Worm (Caenorhabditis elegans) whole organism, late embryonic: ENCODE results near the gene ufd-2.
A peak's percentile ranks its signal among the peaks of the same experiment; 100 is the strongest.

Source experiments
- K02D7.2 ChIP-seq: sonication (generic microtip); optimal IDR thresholded peaks from 2 replicates; lab custom pipeline; 2017; ENCODE audit warnings: mild to moderate bottlenecking, missing genetic modification characterization, missing compliant biosample characterization
- T23F11.4 ChIP-seq: fragments of 200-800 bp; sonication (Bioruptor generic); optimal IDR thresholded peaks from 2 replicates; lab custom pipeline; 2018; ENCODE audit warnings: mild to moderate bottlenecking, missing genetic modification characterization, missing compliant biosample characterization
- ahr-1 ChIP-seq: sonication (generic microtip); optimal IDR thresholded peaks from 2 replicates; lab custom pipeline; 2016; ENCODE audit warnings: missing genetic modification characterization, missing compliant biosample characterization
- ama-1 ChIP-seq: fragments of 150-350 bp; optimal IDR thresholded peaks from 2 replicates; lab custom pipeline; 2014
- ceh-18 ChIP-seq: sonication (generic microtip); optimal IDR thresholded peaks from 2 replicates; lab custom pipeline; 2016; ENCODE audit warnings: missing genetic modification characterization, missing compliant biosample characterization
- ceh-19 ChIP-seq: fragments of 200-800 bp; sonication (Bioruptor generic); optimal IDR thresholded peaks from 2 replicates; lab custom pipeline; 2018; ENCODE audit warnings: mild to moderate bottlenecking, missing genetic modification characterization, missing compliant biosample characterization
- ceh-2 ChIP-seq: sonication (generic microtip); optimal IDR thresholded peaks from 2 replicates; lab custom pipeline; 2016; ENCODE audit warnings: missing genotype, missing genetic modification characterization, missing compliant biosample characterization
- ceh-24 ChIP-seq: sonication (generic microtip); optimal IDR thresholded peaks from 2 replicates; lab custom pipeline; 2016; ENCODE audit warnings: mild to moderate bottlenecking, missing genetic modification characterization, missing compliant biosample characterization
- ceh-31 ChIP-seq: sonication (generic microtip); optimal IDR thresholded peaks from 2 replicates; lab custom pipeline; 2016; ENCODE audit warnings: missing genetic modification characterization, missing compliant biosample characterization
- ceh-45 ChIP-seq: fragments of 200-800 bp; sonication (Bioruptor generic); IDR thresholded peaks from 2 replicates; pipeline ENCODE4 v1.3.6; 2022; ENCODE audit warnings: missing genetic modification reagents, missing genetic modification characterization, missing compliant biosample characterization
- ceh-6 ChIP-seq: fragments of 200-800 bp; sonication (Bioruptor generic); optimal IDR thresholded peaks from 2 replicates; lab custom pipeline; 2018; ENCODE audit warnings: mild to moderate bottlenecking, missing genetic modification characterization, missing compliant biosample characterization
- ceh-9 ChIP-seq: sonication (generic microtip); optimal IDR thresholded peaks from 2 replicates; lab custom pipeline; 2016; ENCODE audit warnings: mild to moderate bottlenecking, missing genetic modification characterization, inconsistent platforms, missing compliant biosample characterization
- che-1 ChIP-seq: sonication (generic microtip); optimal IDR thresholded peaks from 2 replicates; lab custom pipeline; 2016; ENCODE audit warnings: mild to moderate bottlenecking, missing genetic modification characterization, missing compliant biosample characterization
- dve-1 ChIP-seq: sonication (generic microtip); optimal IDR thresholded peaks from 2 replicates; lab custom pipeline; 2017; ENCODE audit warnings: antibody characterized with exemption, mild to moderate bottlenecking, missing genetic modification characterization, missing compliant biosample characterization
- elt-2 ChIP-seq: sonication (generic microtip); optimal IDR thresholded peaks from 2 replicates; lab custom pipeline; 2016; ENCODE audit warnings: missing genetic modification reagents, missing genetic modification characterization, missing compliant biosample characterization
- elt-4 ChIP-seq: sonication (generic microtip); optimal IDR thresholded peaks from 2 replicates; lab custom pipeline; 2016; ENCODE audit warnings: missing genetic modification characterization, missing compliant biosample characterization
- ets-4 ChIP-seq: sonication (generic microtip); optimal IDR thresholded peaks from 2 replicates; lab custom pipeline; 2016; ENCODE audit warnings: missing genetic modification characterization, missing compliant biosample characterization
- fax-1 ChIP-seq: sonication (generic microtip); optimal IDR thresholded peaks from 2 replicates; lab custom pipeline; 2016; ENCODE audit warnings: missing genotype, missing genetic modification characterization, missing compliant biosample characterization
- fkh-6 ChIP-seq: sonication (generic microtip); optimal IDR thresholded peaks from 2 replicates; lab custom pipeline; 2016; ENCODE audit warnings: missing genetic modification characterization, missing compliant biosample characterization
- hlh-13 ChIP-seq: fragments of 200-800 bp; sonication (Bioruptor generic); optimal IDR thresholded peaks from 2 replicates; lab custom pipeline; 2018; ENCODE audit warnings: mild to moderate bottlenecking, missing genetic modification characterization, missing compliant biosample characterization
- hlh-15 ChIP-seq: sonication (generic microtip); optimal IDR thresholded peaks from 2 replicates; lab custom pipeline; 2016; ENCODE audit warnings: missing genetic modification characterization, missing compliant biosample characterization
- hlh-6 ChIP-seq: sonication (generic microtip); optimal IDR thresholded peaks from 2 replicates; lab custom pipeline; 2016; ENCODE audit warnings: missing genotype, missing genetic modification characterization, missing compliant biosample characterization
- hlh-8 ChIP-seq: sonication (generic microtip); optimal IDR thresholded peaks from 2 replicates; lab custom pipeline; 2016; ENCODE audit warnings: missing genotype, missing genetic modification characterization, missing compliant biosample characterization
- lim-6 ChIP-seq: sonication (generic microtip); optimal IDR thresholded peaks from 2 replicates; lab custom pipeline; 2016; ENCODE audit warnings: missing genetic modification characterization, missing compliant biosample characterization
- madf-2 ChIP-seq: sonication (generic microtip); optimal IDR thresholded peaks from 2 replicates; lab custom pipeline; 2017; ENCODE audit warnings: missing genetic modification characterization, missing compliant biosample characterization
- mec-3 ChIP-seq: sonication (generic microtip); optimal IDR thresholded peaks from 2 replicates; lab custom pipeline; 2016; ENCODE audit warnings: borderline replicate concordance, missing genetic modification characterization, missing compliant biosample characterization
- nfya-1 ChIP-seq: sonication (generic microtip); optimal IDR thresholded peaks from 2 replicates; lab custom pipeline; 2017; ENCODE audit warnings: missing genetic modification characterization, mild to moderate bottlenecking, missing compliant biosample characterization, antibody characterized with exemption, moderate library complexity
- nhr-232 ChIP-seq: sonication (generic microtip); optimal IDR thresholded peaks from 2 replicates; lab custom pipeline; 2016; ENCODE audit warnings: missing genetic modification characterization, missing compliant biosample characterization
- npax-4 ChIP-seq: sonication (generic microtip); optimal IDR thresholded peaks from 2 replicates; lab custom pipeline; 2016; ENCODE audit warnings: missing genetic modification characterization, missing compliant biosample characterization
- odd-2 ChIP-seq: sonication (generic microtip); optimal IDR thresholded peaks from 2 replicates; lab custom pipeline; 2017; ENCODE audit warnings: antibody characterized with exemption, mild to moderate bottlenecking, missing genetic modification characterization, missing compliant biosample characterization
- pag-3 ChIP-seq: sonication (generic microtip); optimal IDR thresholded peaks from 2 replicates; lab custom pipeline; 2016; ENCODE audit warnings: missing compliant biosample characterization, missing genetic modification characterization, borderline replicate concordance
- pat-9 ChIP-seq: fragments of 200-800 bp; sonication (Bioruptor generic); optimal IDR thresholded peaks from 2 replicates; lab custom pipeline; 2018; ENCODE audit warnings: mild to moderate bottlenecking, missing genetic modification characterization, moderate library complexity, missing compliant biosample characterization
- pax-1 ChIP-seq: fragments of 150-350 bp; optimal IDR thresholded peaks from 2 replicates; lab custom pipeline; 2014; ENCODE audit warnings: missing biosample characterization, missing genetic modification characterization
- pha-2 ChIP-seq: sonication (generic microtip); optimal IDR thresholded peaks from 2 replicates; lab custom pipeline; 2017; ENCODE audit warnings: mild to moderate bottlenecking, missing genetic modification characterization, missing compliant biosample characterization
- pha-4 ChIP-seq: fragments of 150-350 bp; optimal IDR thresholded peaks from 2 replicates; lab custom pipeline; 2018; ENCODE audit warnings: missing biosample characterization, missing genetic modification reagents, missing genetic modification characterization
- ref-2 ChIP-seq: sonication (generic microtip); optimal IDR thresholded peaks from 2 replicates; lab custom pipeline; 2016; ENCODE audit warnings: missing genetic modification characterization, missing compliant biosample characterization
- rnt-1 ChIP-seq: sonication (generic microtip); optimal IDR thresholded peaks from 2 replicates; lab custom pipeline; 2016; ENCODE audit warnings: missing genetic modification characterization, missing compliant biosample characterization
- sox-2 ChIP-seq: fragments of 200-800 bp; sonication (Bioruptor generic); IDR thresholded peaks from 2 replicates; pipeline ENCODE4 v1.3.6; 2022; ENCODE audit warnings: missing genetic modification reagents, missing genetic modification characterization, missing compliant biosample characterization
- sox-4 ChIP-seq: sonication (generic microtip); optimal IDR thresholded peaks from 2 replicates; lab custom pipeline; 2017; ENCODE audit warnings: mild to moderate bottlenecking, missing genetic modification characterization, inconsistent platforms, missing compliant biosample characterization
- syd-9 ChIP-seq: sonication (generic microtip); optimal IDR thresholded peaks from 2 replicates; lab custom pipeline; 2016; ENCODE audit warnings: mild to moderate bottlenecking, missing genetic modification characterization, moderate library complexity, missing compliant biosample characterization
- tbx-2 ChIP-seq: sonication (generic microtip); optimal IDR thresholded peaks from 2 replicates; lab custom pipeline; 2016; ENCODE audit warnings: missing genetic modification characterization, missing compliant biosample characterization
- tbx-7 ChIP-seq: sonication (generic microtip); optimal IDR thresholded peaks from 2 replicates; lab custom pipeline; 2016; ENCODE audit warnings: missing genotype, missing genetic modification characterization, missing compliant biosample characterization
- unc-42 ChIP-seq: sonication (generic microtip); optimal IDR thresholded peaks from 2 replicates; lab custom pipeline; 2016; ENCODE audit warnings: missing genotype, missing genetic modification characterization, missing compliant biosample characterization
- unc-55 ChIP-seq: sonication (generic microtip); optimal IDR thresholded peaks from 2 replicates; lab custom pipeline; 2017; ENCODE audit warnings: missing biosample characterization, missing genetic modification reagents, missing genetic modification characterization
- zip-5 ChIP-seq: sonication (generic microtip); optimal IDR thresholded peaks from 2 replicates; lab custom pipeline; 2016; ENCODE audit warnings: missing genetic modification characterization, missing compliant biosample characterization

The ufd-2 gene

ce11 chrII:8086803-8087202, 24.3 kb downstream of the ufd-2 start, which contains the start of gene K02C4.3:
K02C4.3 (minus strand) TSS chrII:8086853.
- TF ChIP-seq fax-1 (tag; lab: Kevin White, UChicago), result no peak
- no peak for TF ChIP-seq T23F11.4 (GFP tag; lab: Kevin White, UChicago)
- TF ChIP-seq lim-6, result no peak
- TF ChIP-seq pha-2, result no peak
- TF ChIP-seq unc-42 (tag; lab: Kevin White, UChicago), result peak; percentile 43
- TF ChIP-seq npax-4 (tag; lab: Kevin White, UChicago), result no peak
- no peak for TF ChIP-seq ahr-1 (tag; lab: Kevin White, UChicago)
- TF ChIP-seq tbx-2 (tag; lab: Kevin White, UChicago), result no peak
- TF ChIP-seq ceh-31 (tag; lab: Kevin White, UChicago), result peak; percentile 25
- no peak for TF ChIP-seq pag-3 (tag; lab: Kevin White, UChicago)
- TF ChIP-seq hlh-8 (tag; lab: Kevin White, UChicago), result no peak
- peak; percentile 23 for TF ChIP-seq nfya-1 (tag; lab: Kevin White, UChicago)
- peak; percentile 0 for TF ChIP-seq elt-2
- no peak for TF ChIP-seq sox-4
- no peak for TF ChIP-seq ets-4 (tag; lab: Kevin White, UChicago)
- TF ChIP-seq fkh-6, result no peak
- no peak for TF ChIP-seq syd-9 (tag; lab: Kevin White, UChicago)
- TF ChIP-seq ceh-24 (tag; lab: Kevin White, UChicago), result no peak
- no peak for TF ChIP-seq sox-2 (GFP tag; lab: Robert Waterston, UW)
- TF ChIP-seq pat-9, result no peak
- TF ChIP-seq, all 69 proteins: peak for 4

DNA sequence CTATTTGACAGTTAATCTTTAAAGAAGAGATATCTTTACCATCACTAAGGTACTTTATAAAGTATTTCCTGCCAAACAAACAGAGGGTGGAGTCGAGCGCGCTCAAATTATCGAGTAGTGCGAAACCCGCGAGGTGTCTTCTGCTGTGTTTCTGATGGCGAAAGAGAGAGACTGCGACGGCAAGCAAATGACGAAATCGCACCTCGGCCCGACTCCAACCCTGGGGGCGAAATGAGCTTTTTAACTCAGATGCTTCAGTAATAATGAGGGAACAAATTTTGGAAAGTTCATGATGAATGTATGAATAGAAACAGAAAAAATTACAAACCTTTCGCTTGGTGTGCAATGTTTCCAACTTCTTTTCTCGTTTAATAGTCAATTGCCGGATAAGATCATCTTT, 29.0 kb downstream of the ufd-2 start:
- peak; percentile 56 for TF ChIP-seq dve-1
- no peak for TF ChIP-seq tbx-2 (tag; lab: Kevin White, UChicago)
- TF ChIP-seq ref-2 (tag; lab: Kevin White, UChicago), result peak; percentile 4
- TF ChIP-seq ama-1 (lab: Kevin White, UChicago), result peak; percentile 12
- TF ChIP-seq ets-4 (tag; lab: Kevin White, UChicago), result no peak

DNA sequence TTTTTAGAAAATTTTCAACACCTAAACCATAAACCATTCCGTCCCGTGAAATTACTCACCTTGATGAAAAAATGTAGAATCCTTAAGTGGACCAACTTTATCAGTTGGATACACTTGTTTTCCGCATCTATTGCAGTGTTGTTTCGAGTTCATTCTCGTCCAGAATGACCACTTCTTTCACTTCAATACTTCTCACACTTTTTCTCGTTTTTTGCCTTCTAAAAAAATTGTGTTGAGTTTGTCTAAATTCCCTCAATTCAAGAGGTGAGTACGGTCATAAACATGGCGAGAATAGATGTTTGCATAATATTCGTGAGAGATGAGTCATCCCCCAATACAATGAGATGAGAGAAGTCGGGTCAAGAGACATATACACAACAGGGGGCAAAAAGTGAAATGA, 30.0 kb downstream of the ufd-2 start, which contains the start of gene ltd-1:
Gene ltd-1 (minus strand): TSS at position 218 of the 400 bp plus-strand sequence.
- TF ChIP-seq zip-5 (tag; lab: Kevin White, UChicago) (no peak), elt-4 (tag; lab: Kevin White, UChicago) (no peak), hlh-8 (tag; lab: Kevin White, UChicago) (no peak), ceh-45 (no peak), ceh-19 (GFP tag; lab: Kevin White, UChicago) (no peak), ceh-6 (GFP tag; lab: Kevin White, UChicago) (no peak), elt-2 (no peak), ref-2 (tag; lab: Kevin White, UChicago) (no peak), sox-2 (GFP tag; lab: Robert Waterston, UW) (no peak), hlh-13 (GFP tag; lab: Kevin White, UChicago) (no peak), hlh-15 (tag; lab: Kevin White, UChicago) (no peak), unc-42 (tag; lab: Kevin White, UChicago) (no peak), fax-1 (tag; lab: Kevin White, UChicago) (no peak), hlh-6 (tag; lab: Kevin White, UChicago) (no peak), ceh-9 (tag; lab: Kevin White, UChicago) (no peak), pax-1 (tag; lab: Kevin White, UChicago) (no peak), nhr-232 (tag; lab: Kevin White, UChicago) (no peak)

- TF ChIP-seq rnt-1 (no peak), fkh-6 (no peak), pha-2 (no peak)
These were observed 30.7 kb downstream of the ufd-2 start for ce11 chrII:8093283-8093682.

DNA sequence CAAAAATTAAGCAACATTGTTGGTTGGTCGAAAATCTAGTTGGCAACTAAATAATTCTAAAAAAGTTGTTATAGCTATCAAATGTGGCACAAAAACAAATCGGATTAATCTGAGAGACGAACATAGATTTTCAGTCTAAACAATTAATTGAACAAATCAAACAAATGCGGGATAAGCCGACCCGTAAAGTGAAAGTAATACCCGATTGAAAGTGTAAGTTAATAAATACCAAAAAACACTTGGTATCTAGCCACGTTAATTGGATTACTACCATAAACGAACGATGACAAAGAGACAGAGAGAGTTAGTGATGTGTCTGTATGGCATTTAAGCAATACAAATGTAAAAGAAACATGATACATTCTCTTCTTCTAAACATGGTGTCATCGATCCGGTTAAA, 31.4 kb downstream of the ufd-2 start:
- TF ChIP-seq hlh-15 (tag; lab: Kevin White, UChicago) (no peak), unc-55 (GFP tag; lab: Kevin White, UChicago) (no peak), ceh-2 (tag; lab: Kevin White, UChicago) (no peak), pat-9 (no peak), odd-2 (no peak), ceh-9 (tag; lab: Kevin White, UChicago) (no peak), nfya-1 (tag; lab: Kevin White, UChicago) (no peak), pax-1 (tag; lab: Kevin White, UChicago) (no peak), unc-42 (tag; lab: Kevin White, UChicago) (no peak), pag-3 (tag; lab: Kevin White, UChicago) (no peak), madf-2 (tag; lab: Kevin White, UChicago) (no peak), ceh-18 (tag; lab: Kevin White, UChicago) (no peak), K02D7.2 (tag; lab: Kevin White, UChicago) (no peak), mec-3 (tag; lab: Kevin White, UChicago) (no peak), sox-4 (no peak), tbx-7 (no peak), ceh-19 (GFP tag; lab: Kevin White, UChicago) (no peak), pha-4 (no peak), che-1 (no peak)
